Worm (Caenorhabditis elegans) whole organism, L2 larva: Measurements from ENCODE around the gene F29G6.1.

Source experiments
- C34F6.9 ChIP-seq: fragments of 150-350 bp; optimal IDR thresholded peaks from 2 replicates; lab custom pipeline; 2014; ENCODE audit warnings: missing biosample characterization, missing genetic modification characterization
- F13H6.1 ChIP-seq: sonication (generic microtip); optimal IDR thresholded peaks from 2 replicates; lab custom pipeline; 2016; ENCODE audit warnings: missing genetic modification characterization, missing compliant biosample characterization
- R02D3.7 ChIP-seq: fragments of 150-350 bp; optimal IDR thresholded peaks from 2 replicates; lab custom pipeline; 2014; ENCODE audit warnings: missing biosample characterization, missing genetic modification characterization
- Y55F3AM.14 ChIP-seq: fragments of 200-800 bp; sonication (Bioruptor generic); optimal IDR thresholded peaks from 2 replicates; lab custom pipeline; 2018; ENCODE audit warnings: mild to moderate bottlenecking, missing genetic modification characterization, missing compliant biosample characterization
- alr-1 ChIP-seq: fragments of 150-350 bp; optimal IDR thresholded peaks from 2 replicates; lab custom pipeline; 2014; ENCODE audit warnings: missing biosample characterization, missing genetic modification characterization
- aly-2 ChIP-seq: fragments of 150-350 bp; optimal IDR thresholded peaks from 2 replicates; lab custom pipeline; 2014; ENCODE audit warnings: missing biosample characterization, missing genetic modification characterization
- ama-1 ChIP-seq: fragments of 150-350 bp; optimal IDR thresholded peaks from 2 replicates; lab custom pipeline; 2018; ENCODE audit warnings: inconsistent platforms
- blmp-1 ChIP-seq: sonication (generic microtip); optimal IDR thresholded peaks from 2 replicates; lab custom pipeline; 2017; ENCODE audit warnings: missing genetic modification characterization, mild to moderate bottlenecking, missing compliant biosample characterization, antibody characterized with exemption, moderate library complexity; ENCODE audit not compliant: insufficient read depth
- ceh-16 ChIP-seq: fragments of 150-350 bp; optimal IDR thresholded peaks from 2 replicates; lab custom pipeline; 2014; ENCODE audit warnings: missing biosample characterization, missing genetic modification characterization
- ceh-82 ChIP-seq: fragments of 150-350 bp; optimal IDR thresholded peaks from 2 replicates; lab custom pipeline; 2014; ENCODE audit warnings: missing biosample characterization, missing genetic modification characterization
- crh-2 ChIP-seq: sonication (generic microtip); optimal IDR thresholded peaks from 2 replicates; lab custom pipeline; 2017; ENCODE audit warnings: missing biosample characterization, missing genetic modification characterization
- dmd-4 ChIP-seq: sonication (generic microtip); optimal IDR thresholded peaks from 2 replicates; lab custom pipeline; 2017; ENCODE audit warnings: missing biosample characterization, missing genetic modification characterization
- egl-27 ChIP-seq: sonication (generic microtip); optimal IDR thresholded peaks from 3 replicates; lab custom pipeline; 2017; ENCODE audit warnings: missing biosample characterization, missing genetic modification reagents, missing genetic modification characterization
- elt-1 ChIP-seq: fragments of 150-350 bp; optimal IDR thresholded peaks from 2 replicates; lab custom pipeline; 2014; ENCODE audit warnings: missing biosample characterization, missing genetic modification characterization
- elt-3 ChIP-seq: sonication (generic microtip); optimal IDR thresholded peaks from 2 replicates; lab custom pipeline; 2017; ENCODE audit warnings: missing biosample characterization, missing genetic modification characterization
- fos-1 ChIP-seq: fragments of 150-350 bp; optimal IDR thresholded peaks from 2 replicates; lab custom pipeline; 2014; ENCODE audit warnings: missing biosample characterization, missing genetic modification characterization
- gmeb-1 ChIP-seq: fragments of 150-350 bp; optimal IDR thresholded peaks from 2 replicates; lab custom pipeline; 2014; ENCODE audit warnings: missing biosample characterization, missing genetic modification characterization
- lin-11 ChIP-seq: fragments of 150-350 bp; sonication (generic microtip); optimal IDR thresholded peaks from 2 replicates; lab custom pipeline; 2014; ENCODE audit warnings: missing biosample characterization, missing genetic modification characterization, inconsistent platforms, mixed read lengths
- lin-13 ChIP-seq: fragments of 150-350 bp; optimal IDR thresholded peaks from 2 replicates; lab custom pipeline; 2014; ENCODE audit warnings: missing biosample characterization, missing genetic modification reagents, missing genetic modification characterization
- lin-39 ChIP-seq: fragments of 150-350 bp; optimal IDR thresholded peaks from 2 replicates; lab custom pipeline; 2014; ENCODE audit warnings: missing biosample characterization, missing genetic modification reagents, missing genetic modification characterization
- lsy-2 ChIP-seq, 2 experiments: fragments of 150-350 bp in 1 of 2; sonication (generic microtip) in 1 of 2; optimal IDR thresholded peaks; 2 replicates each; lab custom pipeline; 2014 to 2017; ENCODE audit warnings: missing biosample characterization in 2 of 2, missing genetic modification characterization in 2 of 2
- mab-5 ChIP-seq: fragments of 150-350 bp; optimal IDR thresholded peaks from 2 replicates; lab custom pipeline; 2014; ENCODE audit warnings: missing biosample characterization, missing genetic modification characterization
- mbf-1 ChIP-seq: sonication (generic microtip); optimal IDR thresholded peaks from 2 replicates; lab custom pipeline; 2017; ENCODE audit warnings: missing biosample characterization, missing genetic modification characterization
- mdl-1 ChIP-seq, 2 experiments: fragments of 150-350 bp in 1 of 2; sonication (generic microtip) in 1 of 2; optimal IDR thresholded peaks; 2 replicates each; lab custom pipeline; 2017; ENCODE audit warnings: missing biosample characterization in 2 of 2, missing genetic modification characterization in 2 of 2
- nhr-10 ChIP-seq: sonication (generic microtip); optimal IDR thresholded peaks from 2 replicates; lab custom pipeline; 2017; ENCODE audit warnings: missing biosample characterization, missing genetic modification characterization
- nhr-11 ChIP-seq: fragments of 150-350 bp; optimal IDR thresholded peaks from 2 replicates; lab custom pipeline; 2014; ENCODE audit warnings: missing biosample characterization, missing genetic modification characterization
- nhr-12 ChIP-seq: fragments of 150-350 bp; optimal IDR thresholded peaks from 2 replicates; lab custom pipeline; 2014; ENCODE audit warnings: missing biosample characterization, missing genetic modification characterization
- nhr-129 ChIP-seq: fragments of 150-350 bp; optimal IDR thresholded peaks from 2 replicates; lab custom pipeline; 2014; ENCODE audit warnings: missing biosample characterization, missing genetic modification characterization
- nhr-21 ChIP-seq: fragments of 150-350 bp; optimal IDR thresholded peaks from 2 replicates; lab custom pipeline; 2014; ENCODE audit warnings: missing biosample characterization, missing genetic modification characterization
- nhr-23 ChIP-seq: fragments of 150-350 bp; optimal IDR thresholded peaks from 2 replicates; lab custom pipeline; 2014; ENCODE audit warnings: missing biosample characterization, missing genetic modification reagents, missing genetic modification characterization
- nhr-237 ChIP-seq: fragments of 150-350 bp; optimal IDR thresholded peaks from 2 replicates; lab custom pipeline; 2014; ENCODE audit warnings: missing biosample characterization, missing genetic modification characterization
- nhr-25 ChIP-seq: fragments of 150-350 bp; sonication (generic microtip); optimal IDR thresholded peaks from 3 replicates; lab custom pipeline; 2014; ENCODE audit warnings: missing biosample characterization, missing genetic modification characterization
- nhr-6 ChIP-seq: fragments of 150-350 bp; optimal IDR thresholded peaks from 2 replicates; lab custom pipeline; 2014; ENCODE audit warnings: missing biosample characterization, missing genetic modification characterization
- nhr-77 ChIP-seq: fragments of 150-350 bp; optimal IDR thresholded peaks from 2 replicates; lab custom pipeline; 2014; ENCODE audit warnings: missing biosample characterization, missing genetic modification characterization
- peb-1 ChIP-seq: fragments of 150-350 bp; optimal IDR thresholded peaks from 2 replicates; lab custom pipeline; 2014; ENCODE audit warnings: missing biosample characterization, missing genetic modification characterization
- sem-4 ChIP-seq: fragments of 150-350 bp; optimal IDR thresholded peaks from 2 replicates; lab custom pipeline; 2014; ENCODE audit warnings: missing biosample characterization, missing genetic modification reagents, missing genetic modification characterization
- skn-1 ChIP-seq: sonication (generic microtip); optimal IDR thresholded peaks from 2 replicates; lab custom pipeline; 2017; ENCODE audit warnings: missing biosample characterization, missing genetic modification characterization
- sma-3 ChIP-seq: sonication (generic microtip); optimal IDR thresholded peaks from 2 replicates; lab custom pipeline; 2016; ENCODE audit warnings: missing genetic modification reagents, missing genetic modification characterization, missing compliant biosample characterization
- sma-9 ChIP-seq, 2 experiments: fragments of 150-350 bp in 1 of 2; sonication (generic microtip) in 1 of 2; optimal IDR thresholded peaks; 2 replicates each; lab custom pipeline; 2014 to 2016; ENCODE audit warnings: missing genetic modification characterization in 2 of 2, mild to moderate bottlenecking in 1 of 2, missing biosample characterization in 1 of 2, missing compliant biosample characterization in 1 of 2, missing genetic modification reagents in 1 of 2, moderate library complexity in 1 of 2
- snpc-4 ChIP-seq: fragments of 150-350 bp; optimal IDR thresholded peaks from 2 replicates; lab custom pipeline; 2014; ENCODE audit warnings: missing biosample characterization, missing genetic modification characterization
- unc-39 ChIP-seq: fragments of 150-350 bp; optimal IDR thresholded peaks from 2 replicates; lab custom pipeline; 2014; ENCODE audit warnings: missing biosample characterization, missing genetic modification characterization
- unc-55 ChIP-seq: fragments of 150-350 bp; sonication (generic microtip); optimal IDR thresholded peaks from 3 replicates; lab custom pipeline; 2014; ENCODE audit warnings: missing biosample characterization, missing genetic modification reagents, missing genetic modification characterization
- unc-62 ChIP-seq: fragments of 150-350 bp; optimal IDR thresholded peaks from 2 replicates; lab custom pipeline; 2014; ENCODE audit warnings: missing biosample characterization, missing genetic modification reagents, missing genetic modification characterization
- zag-1 ChIP-seq: fragments of 150-350 bp; optimal IDR thresholded peaks from 2 replicates; lab custom pipeline; 2014; ENCODE audit warnings: missing biosample characterization, missing genetic modification characterization
- ztf-1 ChIP-seq: fragments of 200-800 bp; sonication (Bioruptor generic); conservative IDR thresholded peaks from 2 replicates; pipeline ENCODE4 v1.3.6; 2022; ENCODE audit warnings: missing genetic modification characterization, missing compliant biosample characterization
- ztf-11 ChIP-seq: sonication (generic microtip); optimal IDR thresholded peaks from 2 replicates; lab custom pipeline; 2017; ENCODE audit warnings: missing biosample characterization, missing genetic modification characterization
- ztf-4 ChIP-seq: fragments of 150-350 bp; optimal IDR thresholded peaks from 2 replicates; lab custom pipeline; 2014; ENCODE audit warnings: missing biosample characterization, missing genetic modification characterization

The F29G6.1 gene

DNA sequence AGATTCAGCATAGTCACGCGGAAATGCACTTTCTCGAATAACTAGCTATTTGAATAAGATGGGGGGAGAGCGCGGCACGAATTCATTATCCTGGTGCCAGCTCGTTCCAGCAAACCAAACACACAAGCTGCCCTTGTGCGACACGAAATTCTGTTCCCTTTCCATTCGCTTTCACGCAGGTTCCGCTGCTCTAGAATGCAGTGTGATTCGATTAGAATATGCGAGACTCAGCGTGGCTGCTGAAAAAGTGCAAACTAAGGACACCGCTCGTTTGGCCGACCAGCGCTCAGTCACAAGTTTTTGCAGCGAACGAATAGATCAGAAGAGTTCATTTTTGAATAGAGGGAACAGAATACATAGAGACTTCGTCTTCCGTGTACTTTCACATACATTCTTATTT lies 19.9 kb upstream of the F29G6.1 start:
- TF ChIP-seq nhr-10 (tag; lab: Kevin White, UChicago) (no peak), nhr-21 (tag; lab: Kevin White, UChicago) (peak; percentile 37), sem-4 (tag; lab: Kevin White, UChicago) (peak; percentile 52), alr-1 (tag; lab: Kevin White, UChicago) (no peak)

DNA sequence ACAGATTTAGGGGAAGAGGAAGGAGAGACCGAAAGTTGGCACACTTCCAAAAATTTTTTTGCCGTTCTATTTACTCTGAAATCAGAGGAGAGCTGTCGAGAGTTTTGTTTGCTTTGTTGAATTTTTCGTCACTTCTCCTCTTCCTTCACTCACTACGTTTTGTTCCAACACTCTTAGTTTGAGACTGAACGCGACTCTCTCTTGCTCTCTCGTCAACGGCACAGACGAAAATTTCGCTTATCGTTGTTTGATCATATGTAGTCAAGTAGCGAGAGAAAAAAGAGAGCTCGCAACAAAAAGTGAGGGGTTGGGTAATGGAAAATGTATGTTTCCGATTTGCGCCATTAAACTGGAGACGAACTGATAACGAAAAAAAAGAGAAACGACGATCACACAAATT lies 19.4 kb upstream of the F29G6.1 start:
- no peak for TF ChIP-seq nhr-21 (tag; lab: Kevin White, UChicago)
- no peak for TF ChIP-seq ama-1 (lab: Kevin White, UChicago)
- no peak for TF ChIP-seq mbf-1 (tag; lab: Kevin White, UChicago)
- TF ChIP-seq ztf-1 (GFP tag; lab: Robert Waterston, UW) = no peak
- TF ChIP-seq skn-1 (tag; lab: Kevin White, UChicago) = no peak
- TF ChIP-seq C34F6.9 (tag; lab: Kevin White, UChicago) = no peak
- TF ChIP-seq unc-62 (GFP tag; lab: Kevin White, UChicago) = no peak
- TF ChIP-seq nhr-23 (tag; lab: Kevin White, UChicago) = no peak
- no peak for TF ChIP-seq blmp-1 (tag; lab: Kevin White, UChicago)
- TF ChIP-seq ceh-16 (tag; lab: Kevin White, UChicago) = no peak
- TF ChIP-seq nhr-10 (tag; lab: Kevin White, UChicago) = no peak
- TF ChIP-seq nhr-25 = no peak
- TF ChIP-seq sem-4 (tag; lab: Kevin White, UChicago) = no peak
- TF ChIP-seq lin-11 = no peak
- peak; percentile 24 for TF ChIP-seq gmeb-1 (tag; lab: Kevin White, UChicago)
- TF ChIP-seq nhr-129 (tag; lab: Kevin White, UChicago) = peak; percentile 59
- no peak for TF ChIP-seq unc-39 (tag; lab: Kevin White, UChicago)
- TF ChIP-seq alr-1 (tag; lab: Kevin White, UChicago) = no peak
- no peak for TF ChIP-seq lin-39 (tag; lab: Kevin White, UChicago)
- peak; percentile 72 for TF ChIP-seq F13H6.1 (tag; lab: Kevin White, UChicago)
- TF ChIP-seq egl-27 (tag; lab: Kevin White, UChicago) = peak; percentile 18
- peak; percentile 65 for TF ChIP-seq fos-1 (tag; lab: Kevin White, UChicago)
- TF ChIP-seq nhr-237 (tag; lab: Kevin White, UChicago) = no peak
- TF ChIP-seq crh-2 (tag; lab: Kevin White, UChicago) = peak; percentile 65
- no peak for TF ChIP-seq snpc-4 (tag; lab: Kevin White, UChicago)
- no peak for TF ChIP-seq dmd-4 (tag; lab: Kevin White, UChicago)
- no peak for TF ChIP-seq aly-2 (tag; lab: Kevin White, UChicago)
- TF ChIP-seq mdl-1 (tag; optimal IDR thresholded peaks at IDR 0.05; lab: Kevin White, UChicago) = peak in 1 of 2 experiments; percentile 67
- TF ChIP-seq elt-1 (tag; lab: Kevin White, UChicago) = no peak
- TF ChIP-seq mab-5 = no peak
- no peak for TF ChIP-seq lsy-2 (tag; optimal IDR thresholded peaks at IDR 0.05; lab: Kevin White, UChicago)
- TF ChIP-seq lin-13 (GFP tag; lab: Kevin White, UChicago) = no peak
- no peak for TF ChIP-seq peb-1 (tag; lab: Kevin White, UChicago)
- no peak for TF ChIP-seq Y55F3AM.14 (GFP tag; lab: Kevin White, UChicago)
- peak; percentile 40 for TF ChIP-seq sma-9 (GFP tag; optimal IDR thresholded peaks at IDR 0.05; lab: Kevin White, UChicago)
- TF ChIP-seq sma-9 (tag; optimal IDR thresholded peaks at IDR 0.05; lab: Kevin White, UChicago) = no peak
- TF ChIP-seq R02D3.7 (tag; lab: Kevin White, UChicago) = no peak
- no peak for TF ChIP-seq ceh-82 (tag; lab: Kevin White, UChicago)
- no peak for TF ChIP-seq ztf-11
- no peak for TF ChIP-seq nhr-77
- no peak for TF ChIP-seq nhr-12 (tag; lab: Kevin White, UChicago)
- TF ChIP-seq nhr-6 = no peak
- no peak for TF ChIP-seq nhr-11 (tag; lab: Kevin White, UChicago)
- peak; percentile 23 for TF ChIP-seq unc-55 (GFP tag; lab: Kevin White, UChicago)
- no peak for TF ChIP-seq ztf-4 (tag; lab: Kevin White, UChicago)
- TF ChIP-seq elt-3 (tag; lab: Kevin White, UChicago) = no peak
- TF ChIP-seq sma-3 (GFP tag; lab: Kevin White, UChicago) = no peak
- TF ChIP-seq zag-1 (tag; lab: Kevin White, UChicago) = no peak
